Fruit fly (Drosophila melanogaster) whole organism, embryonic: ENCODE data around the gene Dis3l2.
A peak's percentile ranks its signal among the peaks of the same experiment; 100 is the strongest.

Experiments
- Asciz ChIP-seq: fragments of 200-800 bp; sonication (Bioruptor generic); optimal IDR thresholded peaks from 2 replicates; lab custom pipeline; 2017; ENCODE audit warnings: missing biosample characterization, mild to moderate bottlenecking, missing genetic modification characterization, missing genetic modification reagents
- Awh ChIP-seq: fragments of 200-800 bp; sonication (Bioruptor generic); IDR thresholded peaks from 2 replicates; pipeline ENCODE4, ENCODE4 v1.3.6; 2022; ENCODE audit warnings: missing biosample characterization, missing genetic modification characterization
- CG10366 ChIP-seq: fragments of 200-800 bp; sonication (Bioruptor generic); IDR thresholded peaks from 2 replicates; pipeline ENCODE4 v1.3.6; 2022; ENCODE audit warnings: missing biosample characterization, missing genetic modification characterization
- CG10565 ChIP-seq: fragments of 200-800 bp; sonication (Bioruptor generic); optimal IDR thresholded peaks from 3 replicates; lab custom pipeline; 2016; ENCODE audit warnings: missing biosample characterization, mild to moderate bottlenecking, missing genetic modification characterization
- CG11696 ChIP-seq: fragments of 200-800 bp; sonication (Bioruptor generic); IDR thresholded peaks from 2 replicates; pipeline ENCODE4 v1.3.6; 2022; ENCODE audit warnings: missing biosample characterization, missing genetic modification characterization
- CG12219 ChIP-seq: fragments of 200-800 bp; sonication (Bioruptor generic); optimal IDR thresholded peaks from 3 replicates; lab custom pipeline; 2018; ENCODE audit warnings: missing biosample characterization, mild to moderate bottlenecking, missing genetic modification characterization
- CG13424 ChIP-seq: fragments of 200-800 bp; sonication (Bioruptor generic); optimal IDR thresholded peaks from 2 replicates; lab custom pipeline; 2019; ENCODE audit warnings: missing biosample characterization, mild to moderate bottlenecking, missing genetic modification characterization, moderate library complexity
- CG13624 ChIP-seq: fragments of 200-800 bp; sonication (Bioruptor generic); optimal IDR thresholded peaks from 2 replicates; lab custom pipeline; 2016; ENCODE audit warnings: missing biosample characterization, missing genetic modification characterization
- CG14710 ChIP-seq: fragments of 200-800 bp; sonication (Bioruptor generic); optimal IDR thresholded peaks from 3 replicates; lab custom pipeline; 2019; ENCODE audit warnings: missing biosample characterization, mild to moderate bottlenecking, missing genetic modification characterization, moderate library complexity
- CG14860 ChIP-seq: fragments of 200-800 bp; sonication (Bioruptor generic); IDR thresholded peaks from 3 replicates; pipeline ENCODE4 v1.3.6; 2022; ENCODE audit warnings: missing biosample characterization, missing genetic modification characterization; ENCODE audit not compliant: partially characterized antibody
- CG1603 ChIP-seq: fragments of 200-800 bp; sonication (Bioruptor generic); optimal IDR thresholded peaks from 2 replicates; lab custom pipeline; 2019; ENCODE audit warnings: missing biosample characterization, mild to moderate bottlenecking, missing genetic modification characterization, moderate library complexity
- CG16813 ChIP-seq: fragments of 200-800 bp; sonication (Bioruptor generic); IDR thresholded peaks from 3 replicates; pipeline ENCODE4 v1.3.6; 2022; ENCODE audit warnings: missing biosample characterization, missing genetic modification characterization; ENCODE audit not compliant: partially characterized antibody
- CG16815 ChIP-seq: fragments of 200-800 bp; sonication (Bioruptor generic); optimal IDR thresholded peaks from 3 replicates; lab custom pipeline; 2017; ENCODE audit warnings: missing biosample characterization, mild to moderate bottlenecking, missing genetic modification characterization
- CG17612 ChIP-seq: fragments of 200-800 bp; sonication (Bioruptor generic); IDR thresholded peaks from 2 replicates; pipeline ENCODE4 v1.3.6; 2022; ENCODE audit warnings: missing biosample characterization, missing genetic modification characterization
- CG18011 ChIP-seq: fragments of 200-800 bp; sonication (Bioruptor generic); optimal IDR thresholded peaks from 2 replicates; lab custom pipeline; 2017; ENCODE audit warnings: missing biosample characterization, missing genetic modification characterization, mild to moderate bottlenecking, moderate library complexity, missing genotype
- CG18599 ChIP-seq: fragments of 200-800 bp; sonication (Bioruptor generic); optimal IDR thresholded peaks from 3 replicates; lab custom pipeline; 2017; ENCODE audit warnings: missing biosample characterization, missing genetic modification characterization, mild to moderate bottlenecking, moderate library complexity, missing genetic modification reagents
- CG2875 ChIP-seq: fragments of 200-800 bp; sonication (Bioruptor generic); optimal IDR thresholded peaks from 2 replicates; lab custom pipeline; 2017; ENCODE audit warnings: missing biosample characterization, mild to moderate bottlenecking, missing genetic modification characterization, missing genetic modification reagents
- CG3065 ChIP-seq: fragments of 200-800 bp; sonication (Bioruptor generic); optimal IDR thresholded peaks from 2 replicates; lab custom pipeline; 2016; ENCODE audit warnings: missing biosample characterization, missing genetic modification characterization
- CG4282 ChIP-seq: fragments of 200-800 bp; sonication (Bioruptor generic); optimal IDR thresholded peaks from 2 replicates; lab custom pipeline; 2016; ENCODE audit warnings: missing biosample characterization, missing genetic modification characterization
- CG4328 ChIP-seq: fragments of 200-800 bp; sonication (Bioruptor generic); optimal IDR thresholded peaks from 3 replicates; lab custom pipeline; 2017; ENCODE audit warnings: missing biosample characterization, missing genetic modification reagents, missing genetic modification characterization
- CG4820 ChIP-seq: fragments of 200-800 bp; sonication (Bioruptor generic); optimal IDR thresholded peaks from 3 replicates; lab custom pipeline; 2016; ENCODE audit warnings: missing biosample characterization, missing genetic modification characterization
- CG4854 ChIP-seq: fragments of 200-800 bp; sonication (Bioruptor generic); optimal IDR thresholded peaks from 2 replicates; lab custom pipeline; 2016; ENCODE audit warnings: missing biosample characterization, missing genetic modification characterization, inconsistent platforms
- CG6813 ChIP-seq: fragments of 200-800 bp; sonication (Bioruptor generic); optimal IDR thresholded peaks from 2 replicates; lab custom pipeline; 2017; ENCODE audit warnings: missing biosample characterization, missing genetic modification characterization, mild to moderate bottlenecking, moderate library complexity, missing genetic modification reagents
- CG7357 ChIP-seq: fragments of 200-800 bp; sonication (Bioruptor generic); IDR thresholded peaks from 3 replicates; pipeline ENCODE4 v1.3.6; 2022; ENCODE audit warnings: missing biosample characterization, missing genetic modification characterization
- CG9876 ChIP-seq: fragments of 200-800 bp; sonication (Bioruptor generic); optimal IDR thresholded peaks from 2 replicates; lab custom pipeline; 2016; ENCODE audit warnings: missing biosample characterization, missing genetic modification characterization
- CG9932 ChIP-seq: fragments of 200-800 bp; sonication (Bioruptor generic); IDR thresholded peaks from 2 replicates; pipeline ENCODE4 v1.3.6; 2022; ENCODE audit warnings: missing biosample characterization, missing genetic modification characterization
- Dip2 ChIP-seq: fragments of 200-800 bp; sonication (Bioruptor generic); IDR thresholded peaks from 2 replicates; pipeline ENCODE4 v1.3.6; 2022; ENCODE audit warnings: missing biosample characterization, missing genetic modification characterization
- HmgZ ChIP-seq: fragments of 200-800 bp; sonication (Bioruptor generic); optimal IDR thresholded peaks from 2 replicates; lab custom pipeline; 2018; ENCODE audit warnings: missing biosample characterization, mild to moderate bottlenecking, missing genetic modification characterization
- Lim3 ChIP-seq: fragments of 200-800 bp; sonication (Bioruptor generic); IDR thresholded peaks from 2 replicates; pipeline ENCODE4 v1.3.6; 2022; ENCODE audit warnings: missing biosample characterization, missing genetic modification characterization
- Mad ChIP-seq: fragments of 200-800 bp; sonication (Bioruptor generic); optimal IDR thresholded peaks from 2 replicates; lab custom pipeline; 2016; ENCODE audit warnings: missing biosample characterization, missing genetic modification characterization
- Meics ChIP-seq: fragments of 200-800 bp; sonication (Bioruptor generic); optimal IDR thresholded peaks from 2 replicates; lab custom pipeline; 2017; ENCODE audit warnings: missing biosample characterization, mild to moderate bottlenecking, missing genetic modification characterization
- chif ChIP-seq, 2 experiments: fragments of 200-800 bp; sonication (Bioruptor generic); optimal IDR thresholded peaks; 3 replicates each; lab custom pipeline; 2016; ENCODE audit warnings: missing biosample characterization in 2 of 2, missing genetic modification characterization in 2 of 2
- cwo ChIP-seq: fragments of 200-800 bp; sonication (Bioruptor generic); optimal IDR thresholded peaks from 3 replicates; lab custom pipeline; 2017; ENCODE audit warnings: missing biosample characterization, missing genetic modification characterization, mild to moderate bottlenecking, moderate library complexity, missing genetic modification reagents
- exex ChIP-seq: fragments of 200-800 bp; sonication (Bioruptor generic); optimal IDR thresholded peaks from 4 replicates; lab custom pipeline; 2018; ENCODE audit warnings: missing biosample characterization, mild to moderate bottlenecking, missing genetic modification characterization, moderate library complexity
- gce ChIP-seq: fragments of 200-800 bp; sonication (Bioruptor generic); IDR thresholded peaks from 3 replicates; pipeline ENCODE4 v1.3.6; 2022; ENCODE audit warnings: missing biosample characterization, missing genetic modification characterization
- ham ChIP-seq: fragments of 200-800 bp; sonication (Bioruptor generic); IDR thresholded peaks from 2 replicates; pipeline ENCODE4 v1.3.6; 2022; ENCODE audit warnings: missing biosample characterization, missing genetic modification characterization
- klu ChIP-seq: fragments of 200-800 bp; sonication (Bioruptor generic); IDR thresholded peaks from 2 replicates; pipeline ENCODE4 v1.3.6; 2022; ENCODE audit warnings: missing biosample characterization, missing genetic modification characterization
- kni ChIP-seq: fragments of 200-800 bp; sonication (Bioruptor generic); optimal IDR thresholded peaks from 3 replicates; lab custom pipeline; 2017; ENCODE audit warnings: mild to moderate bottlenecking, missing biosample characterization, missing genetic modification reagents, missing genetic modification characterization
- onecut ChIP-seq: fragments of 200-800 bp; sonication (Bioruptor generic); IDR thresholded peaks from 2 replicates; pipeline ENCODE4 v1.3.6; 2022; ENCODE audit warnings: missing biosample characterization, missing genetic modification characterization
- peb ChIP-seq: fragments of 200-800 bp; sonication (Bioruptor generic); IDR thresholded peaks from 2 replicates; pipeline ENCODE4 v1.3.6; 2022; ENCODE audit warnings: missing biosample characterization, missing genetic modification characterization
- pzg ChIP-seq: fragments of 200-800 bp; sonication (Bioruptor generic); optimal IDR thresholded peaks from 3 replicates; lab custom pipeline; 2018; ENCODE audit warnings: missing biosample characterization, mild to moderate bottlenecking, missing genetic modification characterization, moderate library complexity
- repo ChIP-seq: fragments of 200-800 bp; sonication (Bioruptor generic); optimal IDR thresholded peaks from 2 replicates; lab custom pipeline; 2016; ENCODE audit warnings: missing biosample characterization, missing genetic modification characterization
- sr ChIP-seq: fragments of 200-800 bp; sonication (Bioruptor generic); IDR thresholded peaks from 3 replicates; pipeline ENCODE4 v1.3.6; 2022; ENCODE audit warnings: missing biosample characterization, missing genetic modification characterization
- sug ChIP-seq: fragments of 200-800 bp; optimal IDR thresholded peaks from 2 replicates; lab custom pipeline; 2019; ENCODE audit warnings: missing biosample characterization, mild to moderate bottlenecking, missing genetic modification characterization, moderate library complexity
- toy ChIP-seq: fragments of 200-800 bp; sonication (Bioruptor generic); IDR thresholded peaks from 2 replicates; pipeline ENCODE4 v1.3.6; 2022; ENCODE audit warnings: missing biosample characterization, missing genetic modification characterization
- twi ChIP-seq: fragments of 200-800 bp; optimal IDR thresholded peaks from 2 replicates; lab custom pipeline; 2019; ENCODE audit warnings: missing biosample characterization, mild to moderate bottlenecking, missing genetic modification characterization, moderate library complexity
- vnd ChIP-seq: fragments of 200-800 bp; sonication (Bioruptor generic); IDR thresholded peaks from 3 replicates; pipeline ENCODE4 v1.3.6; 2022; ENCODE audit warnings: missing biosample characterization, missing genetic modification characterization; ENCODE audit not compliant: partially characterized antibody
- z ChIP-seq: fragments of 200-800 bp; sonication (Bioruptor generic); IDR thresholded peaks from 3 replicates; pipeline ENCODE4 v1.3.6; 2022; ENCODE audit warnings: missing biosample characterization, missing genetic modification characterization

Dis3l2 gene

dm6 chr3L:224004-224951, 11.8 kb downstream of the Dis3l2 start (continued):
- TF ChIP-seq ham (GFP tag; lab: Robert Waterston, UW) (no peak; the same call in 1 of the 2 replicates), kni (GFP tag; lab: Kevin White, UChicago) (peak; percentile 84), Lim3 (GFP tag; lab: Robert Waterston, UW) (no peak), Meics (GFP tag; lab: Kevin White, UChicago) (peak; percentile 31), CG12219 (peak; percentile 21), CG18011 (no peak), onecut (peak; percentile 3; the same call in 1 of the 2 replicates), Awh (peak; percentile 32; the same call in 1 of the 2 replicates), CG9876 (GFP tag; lab: Kevin White, UChicago) (no peak), repo (GFP tag; lab: Kevin White, UChicago) (no peak), vnd (GFP tag; lab: Robert Waterston, UW) (0 out of 3 replicates have a peak, but pooled peaks have one; percentile 9), toy (GFP tag; lab: Robert Waterston, UW) (no peak), CG9932 (no peak), Asciz (GFP tag; lab: Kevin White, UChicago) (no peak), cwo (no peak), gce (GFP tag; lab: Robert Waterston, UW) (peak; percentile 27; the same call in 1 of the 3 replicates), CG16815 (GFP tag; lab: Kevin White, UChicago) (no peak), Dip2 (GFP tag; lab: Robert Waterston, UW) (no peak), CG4820 (GFP tag; lab: Kevin White, UChicago) (no peak), CG10366 (GFP tag; lab: Robert Waterston, UW) (no peak), CG1603 (peak; percentile 26), pzg (GFP tag; lab: Kevin White, UChicago) (peak; percentile 20), CG14710 (tag; lab: Kevin White, UChicago) (no peak), CG16813 (no peak), CG6813 (GFP tag; lab: Kevin White, UChicago) (peak; percentile 40), CG18599 (peak; percentile 28), CG13624 (peak; percentile 83), sr (GFP tag; lab: Robert Waterston, UW) (0 out of 3 replicates have a peak, but pooled peaks have one; percentile 21), CG17612 (GFP tag; lab: Robert Waterston, UW) (no peak), twi (tag; lab: Kevin White, UChicago) (peak; percentile 1), z (GFP tag; lab: Robert Waterston, UW) (peak; percentile 36; the same call in 1 of the 3 replicates), chif (GFP tag; optimal IDR thresholded peaks at IDR 0.05; lab: Kevin White, UChicago) (no peak), CG11696 (no peak), CG14860 (GFP tag; lab: Robert Waterston, UW) (no peak), Mad (GFP tag; lab: Kevin White, UChicago) (no peak), CG2875 (GFP tag; lab: Kevin White, UChicago) (no peak), CG4282 (peak; percentile 42), exex (tag; lab: Kevin White, UChicago) (no peak), CG7357 (GFP tag; lab: Robert Waterston, UW) (no peak), CG4854 (GFP tag; lab: Kevin White, UChicago) (no peak), CG10565 (GFP tag; lab: Kevin White, UChicago) (no peak), klu (no peak), HmgZ (tag; lab: Kevin White, UChicago) (peak; percentile 2), sug (tag; lab: Kevin White, UChicago) (peak; percentile 44), peb (GFP tag; lab: Robert Waterston, UW) (no peak), CG4328 (peak; percentile 17), CG3065 (GFP tag; lab: Kevin White, UChicago) (no peak), CG13424 (tag; lab: Kevin White, UChicago) (no peak)
